Worm (Caenorhabditis elegans): ENCODE results near the gene R03G5.6.

DNA sequence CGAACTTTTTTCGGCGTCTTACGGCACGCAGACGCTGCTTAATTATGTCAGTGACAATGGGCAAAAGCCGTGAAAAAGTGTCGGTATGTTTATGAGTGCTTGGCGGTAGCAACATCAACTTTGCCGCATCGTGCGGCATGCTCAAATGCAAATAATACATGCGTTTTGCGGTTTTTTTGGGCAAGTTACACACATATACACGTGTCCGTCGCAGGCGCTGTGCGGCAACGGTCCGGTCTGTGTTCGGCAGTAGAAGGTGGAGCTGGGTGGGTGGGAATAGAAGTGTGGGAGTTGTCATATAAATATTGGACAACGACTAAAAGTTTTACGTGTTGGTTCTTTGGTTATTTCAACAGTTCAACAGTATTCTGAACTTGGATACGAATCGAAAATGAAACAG is 25.5 kb upstream of the R03G5.6 start, which contains the start of gene idpp-11:
- TF ChIP-seq unc-62 (GFP tag; optimal IDR thresholded peaks at IDR 0.05 in 1 of 2) (no peak), unc-62 (tag; optimal IDR thresholded peaks at IDR 0.05) (no peak), dpl-1 (GFP tag; optimal IDR thresholded peaks at IDR 0.05) (no peak), ZK546.5 (tag; optimal IDR thresholded peaks at IDR 0.05) (no peak), zag-1 (tag; optimal IDR thresholded peaks at IDR 0.05) (no peak), ces-1 (GFP tag; optimal IDR thresholded peaks at IDR 0.05) (no peak), pqm-1 (tag; optimal IDR thresholded peaks at IDR 0.05) (no peak), unc-130 (GFP tag; optimal IDR thresholded peaks at IDR 0.05) (no peak), zfp-3 (GFP tag; conservative IDR thresholded peaks at IDR 0.05) (no peak), nhr-111 (GFP tag; optimal IDR thresholded peaks at IDR 0.05) (no peak), mep-1 (tag; optimal IDR thresholded peaks at IDR 0.05) (no peak), spr-3 (GFP tag; optimal IDR thresholded peaks at IDR 0.05) (no peak), R02D3.7 (tag; optimal IDR thresholded peaks at IDR 0.05) (no peak), hmg-1.1 (GFP tag; IDR thresholded peaks at IDR 0.05) (no peak)

Data from whole organism, L4 larva.